Worm (Caenorhabditis elegans) whole organism, midembryonic: ENCODE data around the gene dvc-1.
A peak's percentile ranks its signal among the peaks of the same experiment; 100 is the strongest.

Experiments used
- T22C8.4 ChIP-seq: fragments of 200-800 bp; sonication (Bioruptor generic); IDR thresholded peaks from 2 replicates; pipeline ENCODE4 v1.3.6; 2022; ENCODE audit warnings: missing genetic modification characterization, missing compliant biosample characterization
- cog-1 ChIP-seq: sonication (generic microtip); optimal IDR thresholded peaks from 2 replicates; lab custom pipeline; 2016; ENCODE audit warnings: missing genetic modification characterization, missing compliant biosample characterization
- flt-1 ChIP-seq: fragments of 200-800 bp; sonication (Bioruptor generic); IDR thresholded peaks from 2 replicates; pipeline ENCODE4 v1.3.6; 2022; ENCODE audit warnings: missing genetic modification characterization, missing compliant biosample characterization
- klf-2 ChIP-seq: fragments of 200-800 bp; sonication (Bioruptor generic); conservative IDR thresholded peaks from 2 replicates; pipeline ENCODE4 v1.3.6; 2022; ENCODE audit warnings: missing genetic modification reagents, missing genetic modification characterization, missing compliant biosample characterization
- med-1 ChIP-seq: sonication (generic microtip); optimal IDR thresholded peaks from 2 replicates; lab custom pipeline; 2017; ENCODE audit warnings: missing genetic modification characterization, mild to moderate bottlenecking, missing compliant biosample characterization, antibody characterized with exemption, missing genetic modification reagents; ENCODE audit not compliant: insufficient read depth
- ref-1 ChIP-seq: fragments of 200-800 bp; sonication (Bioruptor generic); conservative IDR thresholded peaks from 2 replicates; pipeline ENCODE4 v1.3.6; 2022; ENCODE audit warnings: missing genetic modification reagents, missing genetic modification characterization, missing compliant biosample characterization
- tab-1 ChIP-seq: fragments of 200-800 bp; sonication (Bioruptor generic); IDR thresholded peaks from 2 replicates; pipeline ENCODE4 v1.3.6; 2022; ENCODE audit warnings: missing genetic modification characterization, missing compliant biosample characterization
- ztf-23 ChIP-seq: fragments of 200-800 bp; sonication (Bioruptor generic); IDR thresholded peaks from 2 replicates; pipeline ENCODE4 v1.3.6; 2022; ENCODE audit warnings: missing genetic modification reagents, missing genetic modification characterization, missing compliant biosample characterization
- ztf-29 ChIP-seq: fragments of 200-800 bp; sonication (Bioruptor generic); IDR thresholded peaks from 2 replicates; pipeline ENCODE4 v1.3.6; 2022; ENCODE audit warnings: missing genetic modification reagents, missing genetic modification characterization, missing compliant biosample characterization

Gene dvc-1

ce11 chrV:11247846-11248245, 8.7 kb upstream of the dvc-1 start, which contains the start of gene mam-4:
Gene mam-4, plus strand, starts transcription at chrV:11248146.
- TF ChIP-seq tab-1: no peak
- no peak for TF ChIP-seq T22C8.4
- TF ChIP-seq ref-1: no peak
- no peak for TF ChIP-seq ztf-23 (GFP tag; lab: Robert Waterston, UW)
- TF ChIP-seq klf-2 (GFP tag; lab: Robert Waterston, UW): no peak
- TF ChIP-seq flt-1 (GFP tag; lab: Robert Waterston, UW): no peak
- no peak for TF ChIP-seq cog-1 (tag; lab: Kevin White, UChicago)
- no peak for TF ChIP-seq ztf-29 (GFP tag; lab: Robert Waterston, UW)
- no peak for TF ChIP-seq med-1 (GFP tag; lab: Kevin White, UChicago)

ce11 chrV:11245029-11245428, 5.9 kb upstream of the dvc-1 start:
- TF ChIP-seq tab-1: no peak
- no peak for TF ChIP-seq med-1 (GFP tag; lab: Kevin White, UChicago)
- TF ChIP-seq ref-1: no peak
- no peak for TF ChIP-seq flt-1 (GFP tag; lab: Robert Waterston, UW)
- no peak for TF ChIP-seq T22C8.4
- TF ChIP-seq ztf-29 (GFP tag; lab: Robert Waterston, UW): no peak
- TF ChIP-seq cog-1 (tag; lab: Kevin White, UChicago): no peak
- no peak for TF ChIP-seq ztf-23 (GFP tag; lab: Robert Waterston, UW)
- TF ChIP-seq klf-2 (GFP tag; lab: Robert Waterston, UW): no peak

- TF ChIP-seq klf-2 (GFP tag; lab: Robert Waterston, UW) (no peak), med-1 (GFP tag; lab: Kevin White, UChicago) (no peak), ztf-29 (GFP tag; lab: Robert Waterston, UW) (no peak), tab-1 (no peak)
Observed at ce11 chrV:11244539-11244938, 5.4 kb upstream of the dvc-1 start, which contains the start of gene mxl-1. Gene mxl-1, plus strand, starts transcription at chrV:11244839.

- no peak for TF ChIP-seq ztf-23 (GFP tag; lab: Robert Waterston, UW)
- TF ChIP-seq tab-1: no peak
- no peak for TF ChIP-seq cog-1 (tag; lab: Kevin White, UChicago)
- no peak for TF ChIP-seq med-1 (GFP tag; lab: Kevin White, UChicago)
- TF ChIP-seq klf-2 (GFP tag; lab: Robert Waterston, UW): no peak
- no peak for TF ChIP-seq ztf-29 (GFP tag; lab: Robert Waterston, UW)
- TF ChIP-seq ref-1: no peak
- TF ChIP-seq flt-1 (GFP tag; lab: Robert Waterston, UW): no peak
- TF ChIP-seq T22C8.4: no peak
Observed at ce11 chrV:11241580-11241979, 2.4 kb upstream of the dvc-1 start, which contains the start of gene pgap-1. Gene pgap-1, plus strand, starts transcription at chrV:11241880.

- TF ChIP-seq cog-1 (tag; lab: Kevin White, UChicago) (no peak), tab-1 (no peak), ztf-23 (GFP tag; lab: Robert Waterston, UW) (no peak)
Observed at ce11 chrV:11235876-11236275, 3.3 kb downstream of the dvc-1 start.

- TF ChIP-seq flt-1 (GFP tag; lab: Robert Waterston, UW): no peak
- no peak for TF ChIP-seq cog-1 (tag; lab: Kevin White, UChicago)
- TF ChIP-seq ref-1: no peak
- TF ChIP-seq med-1 (GFP tag; lab: Kevin White, UChicago): no peak
- no peak for TF ChIP-seq ztf-23 (GFP tag; lab: Robert Waterston, UW)
- TF ChIP-seq klf-2 (GFP tag; lab: Robert Waterston, UW): no peak
- no peak for TF ChIP-seq ztf-29 (GFP tag; lab: Robert Waterston, UW)
- TF ChIP-seq T22C8.4: no peak
- TF ChIP-seq tab-1: no peak
Observed at ce11 chrV:11234350-11234749, 4.8 kb downstream of the dvc-1 start, which contains the start of gene T19B10.5. Gene T19B10.5, plus strand, starts transcription at chrV:11234650.

ce11 chrV:11231177-11231576, 8.0 kb downstream of the dvc-1 start:
- TF ChIP-seq ztf-23 (GFP tag; lab: Robert Waterston, UW): no peak

- TF ChIP-seq tab-1 (no peak), flt-1 (GFP tag; lab: Robert Waterston, UW) (peak; percentile 67; the same call in 1 of the 2 replicates), T22C8.4 (peak; percentile 90), ztf-23 (GFP tag; lab: Robert Waterston, UW) (peak; percentile 57; the same call in 1 of the 2 replicates), cog-1 (tag; lab: Kevin White, UChicago) (peak; percentile 61), ztf-29 (GFP tag; lab: Robert Waterston, UW) (no peak), ref-1 (no peak), klf-2 (GFP tag; lab: Robert Waterston, UW) (no peak), med-1 (GFP tag; lab: Kevin White, UChicago) (no peak)
Observed at ce11 chrV:11228653-11229173, 10.4 kb downstream of the dvc-1 start, which contains the start of gene pqn-70. Gene pqn-70, minus strand, starts transcription at chrV:11228703.

- no peak for TF ChIP-seq tab-1
- no peak for TF ChIP-seq cog-1 (tag; lab: Kevin White, UChicago)
- TF ChIP-seq ref-1: no peak
- no peak for TF ChIP-seq klf-2 (GFP tag; lab: Robert Waterston, UW)
- TF ChIP-seq T22C8.4: no peak
- TF ChIP-seq flt-1 (GFP tag; lab: Robert Waterston, UW): no peak
- no peak for TF ChIP-seq ztf-23 (GFP tag; lab: Robert Waterston, UW)
- TF ChIP-seq med-1 (GFP tag; lab: Kevin White, UChicago): no peak
- TF ChIP-seq ztf-29 (GFP tag; lab: Robert Waterston, UW): no peak
Observed at ce11 chrV:11225981-11226380, 13.2 kb downstream of the dvc-1 start, which contains the start of gene bgal-1. Gene bgal-1, minus strand, starts transcription at chrV:11226018.

ce11 chrV:11223698-11224097, 15.4 kb downstream of the dvc-1 start:
- no peak for TF ChIP-seq T22C8.4
- TF ChIP-seq med-1 (GFP tag; lab: Kevin White, UChicago): no peak
- TF ChIP-seq flt-1 (GFP tag; lab: Robert Waterston, UW): no peak
- TF ChIP-seq ztf-23 (GFP tag; lab: Robert Waterston, UW): no peak
- no peak for TF ChIP-seq klf-2 (GFP tag; lab: Robert Waterston, UW)
- TF ChIP-seq cog-1 (tag; lab: Kevin White, UChicago): no peak
- no peak for TF ChIP-seq ztf-29 (GFP tag; lab: Robert Waterston, UW)
- TF ChIP-seq ref-1: no peak
- no peak for TF ChIP-seq tab-1
